Worm (Caenorhabditis elegans): ENCODE results near the gene cox-6A.
A peak's percentile ranks its signal among the peaks of the same experiment; 100 is the strongest.

cox-6A gene

DNA sequence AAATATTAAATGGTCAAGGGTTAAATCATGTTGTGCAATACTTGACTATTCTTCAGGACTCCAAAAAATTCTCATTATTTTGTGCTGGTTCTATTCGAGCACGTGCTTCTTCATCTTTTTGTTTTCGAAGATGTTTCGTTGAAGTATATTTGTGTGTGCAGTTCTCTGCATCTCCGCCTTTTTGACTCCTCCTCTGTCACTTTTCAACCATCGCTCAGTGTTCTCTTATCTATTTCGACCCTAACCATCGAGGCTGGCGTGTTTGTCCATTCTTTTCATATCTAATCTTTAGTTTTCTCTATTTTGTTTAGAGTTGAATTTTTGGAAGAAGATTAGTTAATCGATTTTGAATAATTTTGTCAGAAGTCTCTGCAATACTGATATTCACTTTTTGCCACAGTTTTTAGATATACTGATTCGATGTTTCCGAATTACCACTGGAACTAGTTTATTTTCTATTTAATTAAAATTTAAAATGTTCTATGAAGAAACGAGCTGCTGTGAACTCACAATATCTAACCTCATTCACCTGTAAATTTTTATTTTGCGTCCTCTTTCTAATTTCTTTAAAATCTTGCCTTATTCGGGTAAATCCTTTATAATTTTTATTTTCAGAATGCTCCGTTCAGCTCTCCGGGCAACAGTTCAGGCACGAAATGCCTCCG is 4.2 kb upstream of the cox-6A start, which contains the start of gene alh-1:
alh-1 (plus strand) TSS at position 615 of the 665 bp plus-strand sequence.
- no peak for TF ChIP-seq him-1 (tag; optimal IDR thresholded peaks at IDR 0.05)
- no peak for TF ChIP-seq W03F9.2 (tag; optimal IDR thresholded peaks at IDR 0.05)
- TF ChIP-seq dao-5 (tag; optimal IDR thresholded peaks at IDR 0.05): no peak

DNA sequence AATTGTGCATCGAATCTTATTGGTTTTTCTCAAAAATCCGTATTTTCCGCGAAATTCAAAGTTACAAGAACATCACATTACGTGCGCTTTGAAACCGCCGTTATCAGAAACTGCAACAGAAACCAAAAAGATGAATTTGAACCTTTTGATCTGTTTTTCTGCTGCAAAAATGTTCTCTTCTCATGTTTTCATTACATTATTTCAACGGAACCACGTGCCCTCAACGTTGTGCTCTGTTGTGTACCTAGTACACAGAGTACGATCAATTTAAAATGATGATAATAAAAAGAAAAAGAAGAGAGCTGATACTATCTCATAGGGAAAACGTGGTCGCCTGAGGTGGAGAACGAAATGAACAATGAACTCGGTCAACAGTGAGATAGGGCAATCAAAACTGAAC is 3.5 kb upstream of the cox-6A start:
- TF ChIP-seq dao-5 (tag; optimal IDR thresholded peaks at IDR 0.05): no peak
- TF ChIP-seq him-1 (tag; optimal IDR thresholded peaks at IDR 0.05): no peak
- no peak for TF ChIP-seq W03F9.2 (tag; optimal IDR thresholded peaks at IDR 0.05)

DNA sequence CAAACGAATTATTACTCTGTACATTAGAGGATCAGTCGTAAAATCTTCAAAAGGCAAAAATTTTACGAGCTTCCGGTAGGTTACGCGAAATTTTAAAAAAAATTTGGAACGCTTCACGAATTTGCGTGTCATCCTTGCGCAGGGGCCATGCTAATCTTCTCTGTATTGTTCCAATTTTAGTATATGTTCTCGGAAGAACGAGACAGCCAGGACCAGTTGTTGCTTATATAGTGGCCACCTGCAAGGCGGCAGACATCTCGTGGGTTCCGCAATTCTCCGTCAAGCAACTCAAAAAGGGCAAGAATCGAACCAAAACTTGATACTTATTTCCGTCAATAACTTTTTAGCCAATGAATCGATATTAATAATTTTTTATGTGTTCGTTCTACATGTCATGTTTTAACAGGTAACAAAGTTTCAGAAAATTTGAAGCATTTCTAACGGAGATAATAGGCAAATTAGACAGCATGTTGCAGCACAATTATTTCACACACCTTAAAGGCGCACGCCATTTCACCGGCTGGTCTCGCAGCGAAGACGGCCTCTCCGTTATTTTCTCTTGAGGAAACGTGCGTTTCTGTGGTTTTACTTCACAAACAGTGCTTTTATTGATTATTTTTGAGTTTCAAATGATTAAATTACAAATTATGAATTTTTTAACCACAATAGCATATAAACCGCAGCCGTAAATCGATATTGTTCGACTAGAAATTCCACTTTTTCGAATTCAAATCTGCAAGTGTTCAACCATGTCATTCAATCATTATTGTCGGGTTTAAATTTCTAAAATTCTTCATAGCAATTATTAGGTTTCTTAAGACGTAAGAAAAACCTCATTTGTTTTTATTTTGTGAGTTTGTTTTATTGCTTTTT is 588 bp upstream of the cox-6A start:
- peak; percentile 81 for TF ChIP-seq him-1 (tag; optimal IDR thresholded peaks at IDR 0.05)
- TF ChIP-seq dao-5 (tag; optimal IDR thresholded peaks at IDR 0.05): no peak
- peak; percentile 1 for TF ChIP-seq W03F9.2 (tag; optimal IDR thresholded peaks at IDR 0.05)

DNA sequence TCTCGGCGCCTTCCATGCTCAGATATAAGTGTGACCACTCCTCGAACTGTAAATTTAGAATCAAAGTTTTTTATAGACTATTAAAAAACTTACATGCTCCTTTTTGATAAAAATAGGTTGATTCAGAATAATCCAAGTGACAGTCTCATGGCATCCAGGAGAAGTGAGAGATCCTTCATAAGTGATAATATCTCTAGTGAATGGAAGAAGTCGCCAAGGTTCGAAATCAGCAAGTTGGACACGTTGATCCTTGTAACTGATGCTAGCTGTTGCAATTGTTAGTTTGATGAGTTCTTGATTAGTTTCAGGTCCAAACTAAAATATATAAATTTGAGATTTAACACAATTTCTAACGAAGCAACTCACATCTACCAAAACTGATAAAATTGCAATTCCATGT is 1.8 kb downstream of the cox-6A start:
- TF ChIP-seq dao-5 (tag; optimal IDR thresholded peaks at IDR 0.05) (no peak), him-1 (tag; optimal IDR thresholded peaks at IDR 0.05) (no peak), W03F9.2 (tag; optimal IDR thresholded peaks at IDR 0.05) (no peak)

DNA sequence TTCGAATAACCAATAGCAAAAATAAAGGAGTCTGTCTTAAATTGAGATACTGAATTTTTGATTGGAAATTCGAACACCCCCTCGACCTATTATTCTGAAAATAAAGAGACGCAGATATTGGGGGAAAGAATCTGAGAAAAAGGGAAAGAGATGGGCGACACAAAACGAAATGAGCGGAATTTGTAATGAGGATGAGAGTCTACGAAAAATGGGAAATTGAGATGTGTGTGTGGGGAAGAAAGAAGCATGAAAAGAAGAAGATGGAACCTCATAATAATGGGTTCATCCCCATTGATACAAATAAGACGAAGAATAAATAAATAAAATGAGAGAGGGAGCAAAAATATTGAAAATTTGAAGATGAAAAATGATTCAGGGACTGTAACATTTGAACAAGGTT is 4.0 kb downstream of the cox-6A start, which contains the start of gene cah-1:
cah-1 (minus strand) TSS at position 101 of the 400 bp plus-strand sequence.
- TF ChIP-seq him-1 (tag; optimal IDR thresholded peaks at IDR 0.05): no peak
- no peak for TF ChIP-seq dao-5 (tag; optimal IDR thresholded peaks at IDR 0.05)
- no peak for TF ChIP-seq W03F9.2 (tag; optimal IDR thresholded peaks at IDR 0.05)

DNA sequence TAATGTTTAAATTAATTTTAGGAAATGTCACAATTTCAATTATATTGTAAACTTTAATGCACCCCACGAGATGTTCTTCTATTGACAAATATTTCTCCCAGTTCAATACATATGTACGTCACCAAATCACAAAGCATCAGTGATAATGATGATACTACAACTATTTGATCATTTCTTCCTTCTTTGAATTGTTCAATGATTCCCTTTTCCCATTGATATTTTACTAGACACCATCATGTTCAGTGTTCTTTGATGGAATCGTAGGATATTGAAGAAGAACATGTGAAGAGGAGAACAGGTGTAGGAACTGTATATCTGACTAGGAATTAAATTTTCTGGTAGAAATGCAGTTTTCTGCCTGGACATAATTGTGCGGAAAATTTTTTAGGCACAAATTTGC is 8.0 kb downstream of the cox-6A start:
- TF ChIP-seq W03F9.2 (tag; optimal IDR thresholded peaks at IDR 0.05): no peak
- TF ChIP-seq dao-5 (tag; optimal IDR thresholded peaks at IDR 0.05): no peak
- TF ChIP-seq him-1 (tag; optimal IDR thresholded peaks at IDR 0.05): no peak

DNA sequence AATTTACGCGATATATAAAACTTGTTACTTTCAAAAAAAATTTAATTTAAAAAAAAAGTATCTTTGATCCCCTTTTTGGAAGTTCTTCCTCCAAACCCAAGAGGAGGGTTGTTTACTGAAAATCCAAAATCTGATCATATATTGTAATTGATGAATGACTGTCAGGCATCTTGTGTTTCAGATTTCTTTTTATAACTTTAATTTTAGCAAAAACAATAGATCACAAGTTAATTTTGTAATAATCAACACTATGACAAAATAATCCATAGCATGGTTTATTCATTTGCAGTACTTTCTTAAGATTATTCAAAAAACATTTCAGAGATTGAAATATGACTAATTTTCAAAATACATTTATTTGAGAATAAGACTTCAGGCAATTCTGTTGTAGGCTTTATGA is 10.8 kb downstream of the cox-6A start:
- TF ChIP-seq W03F9.2 (tag; optimal IDR thresholded peaks at IDR 0.05) (no peak), him-1 (tag; optimal IDR thresholded peaks at IDR 0.05) (no peak)

DNA sequence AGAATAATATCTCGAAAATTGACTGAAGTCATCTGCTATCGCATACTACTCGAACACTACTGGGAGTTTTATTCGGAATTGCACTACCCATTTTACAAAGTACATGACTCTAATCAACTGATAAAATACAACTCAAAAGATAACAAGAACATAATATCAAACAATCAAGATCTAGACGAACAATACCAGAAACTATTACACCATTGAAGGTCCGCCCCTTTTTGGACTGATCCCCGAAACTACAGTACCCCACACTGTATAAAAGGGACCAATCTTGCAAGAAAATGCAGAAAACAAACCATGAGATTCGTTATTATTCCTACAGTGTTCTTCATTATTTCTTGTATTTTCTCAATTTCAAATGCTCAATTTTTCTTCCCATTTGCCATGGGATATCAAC is 13.0 kb downstream of the cox-6A start, which contains the start of gene F54D8.10:
F54D8.10 (plus strand) TSS at position 301 of the 400 bp plus-strand sequence.
- TF ChIP-seq dao-5 (tag; optimal IDR thresholded peaks at IDR 0.05) (no peak), W03F9.2 (tag; optimal IDR thresholded peaks at IDR 0.05) (no peak)

DNA sequence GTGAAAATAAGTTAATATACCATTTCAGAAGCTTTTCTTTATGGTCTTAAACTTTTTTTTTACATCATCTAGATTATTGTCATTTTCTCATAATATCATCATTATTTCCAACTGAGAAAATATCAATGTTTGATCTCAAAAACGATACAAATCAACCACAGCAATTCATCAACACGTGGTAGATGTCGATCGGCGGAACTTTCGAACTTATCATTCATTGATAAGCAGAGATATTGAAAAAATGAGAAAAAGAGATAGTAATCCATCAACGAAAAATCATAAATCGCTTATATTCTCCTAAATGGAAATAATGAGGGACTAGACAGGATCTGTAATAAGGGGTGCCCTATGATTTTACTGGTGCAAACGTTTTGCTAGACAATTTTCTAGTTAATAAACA is 15.2 kb downstream of the cox-6A start:
- TF ChIP-seq dao-5 (tag; optimal IDR thresholded peaks at IDR 0.05) (no peak), him-1 (tag; optimal IDR thresholded peaks at IDR 0.05) (no peak), W03F9.2 (tag; optimal IDR thresholded peaks at IDR 0.05) (no peak)

DNA sequence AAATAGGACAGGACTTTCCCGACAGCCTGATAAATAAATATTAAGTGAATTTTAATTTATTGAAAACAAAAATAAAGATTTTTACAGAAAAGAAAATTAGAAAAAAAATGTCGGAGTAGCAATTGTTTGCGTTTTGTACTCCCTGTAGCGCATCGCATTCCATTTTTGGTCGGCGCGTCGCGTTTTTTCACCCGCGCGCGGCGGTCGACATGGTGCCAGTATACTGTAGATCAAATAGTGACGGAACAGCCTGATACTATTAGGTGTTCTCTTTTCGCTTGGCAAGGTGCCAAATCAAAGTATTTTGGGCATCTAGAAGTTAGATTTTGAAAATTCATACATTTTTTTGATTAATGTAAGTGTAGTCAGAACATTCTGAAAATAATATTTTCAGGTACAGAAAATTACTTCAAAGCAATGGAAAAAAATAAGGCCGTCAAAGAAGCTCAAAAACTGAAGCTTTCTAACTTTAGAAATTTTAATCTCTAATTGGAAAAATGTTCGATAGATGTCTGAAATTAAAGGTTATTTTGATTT is 17.3 kb downstream of the cox-6A start:
- TF ChIP-seq him-1 (tag; optimal IDR thresholded peaks at IDR 0.05): no peak
- no peak for TF ChIP-seq dao-5 (tag; optimal IDR thresholded peaks at IDR 0.05)
- no peak for TF ChIP-seq W03F9.2 (tag; optimal IDR thresholded peaks at IDR 0.05)

DNA sequence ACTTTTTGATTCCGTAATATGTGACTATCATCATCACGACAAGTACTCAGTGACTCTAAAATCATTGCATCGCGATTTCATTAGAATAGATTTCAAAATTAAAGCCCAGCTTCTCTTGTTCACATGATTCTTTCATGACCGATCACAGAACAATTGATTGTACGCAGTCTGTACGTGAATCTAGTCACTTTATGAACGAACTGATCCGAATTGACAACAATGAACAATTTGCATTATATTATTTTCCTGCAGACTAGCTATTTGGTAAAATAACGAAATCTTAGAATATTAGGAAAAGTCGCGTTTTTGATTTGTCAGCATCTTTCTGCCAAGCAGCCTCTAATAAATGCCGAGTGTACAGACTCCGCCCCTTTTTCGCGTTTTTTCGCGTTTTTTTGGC is 18.0 kb downstream of the cox-6A start:
- TF ChIP-seq dao-5 (tag; optimal IDR thresholded peaks at IDR 0.05) (no peak), him-1 (tag; optimal IDR thresholded peaks at IDR 0.05) (no peak), W03F9.2 (tag; optimal IDR thresholded peaks at IDR 0.05) (no peak)

DNA sequence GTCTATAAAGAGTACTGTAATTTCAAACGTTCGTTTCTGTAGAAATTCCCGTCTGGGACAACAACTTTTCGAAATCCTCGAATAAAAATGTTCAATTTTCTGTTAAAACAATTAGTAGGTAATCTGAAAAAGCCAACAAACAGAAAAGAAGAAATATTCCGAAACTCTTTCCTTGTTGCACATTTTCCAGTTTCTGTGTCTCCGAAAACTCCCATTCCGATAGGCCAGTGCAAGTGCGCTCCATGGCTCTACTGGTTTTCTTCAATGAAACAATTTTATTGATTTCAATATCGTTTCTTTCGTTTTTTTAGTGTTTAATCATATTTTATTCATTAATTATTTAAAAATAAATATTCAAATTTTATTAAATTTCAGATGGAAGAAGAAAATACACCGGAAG is 21.1 kb downstream of the cox-6A start, which contains the start of gene F54D8.6:
F54D8.6 (plus strand) TSS at position 370 of the 400 bp plus-strand sequence.
- TF ChIP-seq W03F9.2 (tag; optimal IDR thresholded peaks at IDR 0.05) (peak; percentile 40), him-1 (tag; optimal IDR thresholded peaks at IDR 0.05) (no peak)

DNA sequence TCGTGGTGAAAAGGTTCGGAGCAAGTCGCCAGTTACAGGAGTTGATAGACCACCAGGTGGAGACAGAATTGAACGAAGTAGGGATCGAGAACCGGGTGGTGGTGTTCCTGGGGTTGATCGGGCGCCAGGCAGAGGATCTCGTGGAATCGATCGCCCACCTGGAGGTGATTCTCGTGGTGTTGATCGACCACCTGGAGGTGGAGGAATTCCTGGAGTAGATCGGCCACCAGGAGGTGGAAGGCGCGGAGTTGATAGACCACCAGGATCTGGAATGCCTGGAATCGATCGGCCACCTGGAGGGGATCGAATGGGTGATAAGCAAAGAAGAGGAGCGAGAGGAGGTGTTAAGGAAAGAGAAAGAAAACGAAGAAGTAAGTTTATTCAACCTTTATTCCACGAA is 24.0 kb downstream of the cox-6A start:
- TF ChIP-seq dao-5 (tag; optimal IDR thresholded peaks at IDR 0.05): no peak

DNA sequence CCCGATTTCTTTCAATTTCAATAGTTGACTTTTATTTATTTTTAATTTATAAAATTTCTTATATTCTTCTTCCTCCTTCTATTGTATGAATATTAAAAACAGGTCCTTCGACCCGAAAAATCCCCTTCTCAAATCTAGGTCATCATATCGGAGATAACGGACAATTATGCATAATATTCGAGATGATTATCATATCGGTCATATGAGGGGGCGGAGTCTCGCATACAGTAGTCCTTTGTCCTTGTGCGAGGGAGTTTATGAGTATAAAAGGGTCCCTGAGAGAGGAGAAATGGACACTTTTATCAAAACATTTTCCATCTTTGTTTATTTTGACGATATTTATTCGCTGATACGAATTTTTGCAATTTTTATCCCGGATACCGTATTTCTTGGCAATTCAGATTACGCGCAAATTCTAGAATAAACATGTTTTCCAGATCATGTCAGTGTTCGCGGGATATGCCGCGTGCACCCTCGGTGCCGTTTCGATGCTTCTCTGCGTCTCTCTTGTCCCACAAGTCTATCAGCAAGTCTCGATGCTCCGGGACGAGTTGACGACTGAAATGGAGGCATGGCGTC is 25.5 kb downstream of the cox-6A start, which contains the start of gene dpy-17:
dpy-17 (plus strand) TSS at position 438 of the 579 bp plus-strand sequence.
- TF ChIP-seq dao-5 (tag; optimal IDR thresholded peaks at IDR 0.05) (no peak), him-1 (tag; optimal IDR thresholded peaks at IDR 0.05) (no peak), W03F9.2 (tag; optimal IDR thresholded peaks at IDR 0.05) (no peak)

All from whole organism, L4/young adult.